Worm (Caenorhabditis elegans) whole organism, early embryonic: Measurements from ENCODE around the gene srj-21.
A peak's percentile ranks its signal among the peaks of the same experiment; 100 is the strongest.

Experiments
- B0310.2 ChIP-seq: sonication (generic microtip); optimal IDR thresholded peaks from 2 replicates; lab custom pipeline; 2016; ENCODE audit warnings: mild to moderate bottlenecking, missing genetic modification characterization, missing compliant biosample characterization
- F13C5.2 ChIP-seq: sonication (generic microtip); optimal IDR thresholded peaks from 2 replicates; lab custom pipeline; 2017; ENCODE audit warnings: mild to moderate bottlenecking, missing genetic modification characterization, inconsistent platforms, missing compliant biosample characterization
- aly-1 ChIP-seq: sonication (generic microtip); optimal IDR thresholded peaks from 2 replicates; lab custom pipeline; 2016; ENCODE audit warnings: missing genetic modification characterization, missing compliant biosample characterization
- ama-1 ChIP-seq: fragments of 150-350 bp; optimal IDR thresholded peaks from 2 replicates; lab custom pipeline; 2014
- ceh-13 ChIP-seq: fragments of 200-800 bp; sonication (Bioruptor generic); optimal IDR thresholded peaks from 2 replicates; lab custom pipeline; 2018; ENCODE audit warnings: mild to moderate bottlenecking, missing genetic modification characterization, missing compliant biosample characterization
- ceh-36 ChIP-seq: sonication (generic microtip); optimal IDR thresholded peaks from 2 replicates; lab custom pipeline; 2016; ENCODE audit warnings: missing genetic modification characterization, inconsistent platforms, missing compliant biosample characterization
- ets-7 ChIP-seq: sonication (generic microtip); optimal IDR thresholded peaks from 2 replicates; lab custom pipeline; 2016; ENCODE audit warnings: missing genotype, missing genetic modification characterization, missing compliant biosample characterization
- flt-1 ChIP-seq: fragments of 200-800 bp; sonication (Bioruptor generic); IDR thresholded peaks from 2 replicates; pipeline ENCODE4 v1.3.6; 2022; ENCODE audit warnings: missing genetic modification characterization, missing compliant biosample characterization
- hmbx-1 ChIP-seq: sonication (generic microtip); optimal IDR thresholded peaks from 2 replicates; lab custom pipeline; 2016; ENCODE audit warnings: mild to moderate bottlenecking, missing genetic modification characterization, missing compliant biosample characterization
- hmg-4 ChIP-seq: fragments of 200-800 bp; sonication (Bioruptor generic); optimal IDR thresholded peaks from 2 replicates; lab custom pipeline; 2018; ENCODE audit warnings: mild to moderate bottlenecking, missing genetic modification characterization, missing compliant biosample characterization
- hnd-1 ChIP-seq: sonication (generic microtip); optimal IDR thresholded peaks from 2 replicates; lab custom pipeline; 2016; ENCODE audit warnings: missing genetic modification characterization, missing compliant biosample characterization
- pes-1 ChIP-seq: fragments of 200-800 bp; sonication (Bioruptor generic); IDR thresholded peaks from 2 replicates; pipeline ENCODE4 v1.3.6; 2022; ENCODE audit warnings: missing genetic modification reagents, missing genetic modification characterization, missing compliant biosample characterization
- scrt-1 ChIP-seq: fragments of 200-800 bp; sonication (Bioruptor generic); IDR thresholded peaks from 2 replicates; pipeline ENCODE4 v1.3.6; 2022; ENCODE audit warnings: missing genetic modification characterization, missing compliant biosample characterization
- sea-1 ChIP-seq: fragments of 200-800 bp; sonication (Bioruptor generic); conservative IDR thresholded peaks from 2 replicates; pipeline ENCODE4 v1.3.6; 2022; ENCODE audit warnings: missing genetic modification characterization, missing compliant biosample characterization
- tbx-11 ChIP-seq: fragments of 200-800 bp; sonication (Bioruptor generic); IDR thresholded peaks from 2 replicates; pipeline ENCODE4 v1.3.6; 2022; ENCODE audit warnings: missing genetic modification characterization, missing compliant biosample characterization
- tbx-37 ChIP-seq: fragments of 200-800 bp; sonication (Bioruptor generic); conservative IDR thresholded peaks from 2 replicates; pipeline ENCODE4 v1.3.6; 2022; ENCODE audit warnings: missing genetic modification reagents, missing genetic modification characterization, missing compliant biosample characterization
- tra-4 ChIP-seq: sonication (generic microtip); optimal IDR thresholded peaks from 2 replicates; lab custom pipeline; 2017; ENCODE audit warnings: missing genetic modification characterization, missing compliant biosample characterization

Gene srj-21

ce11 chrV:10712608-10712900, 32.6 kb upstream of the srj-21 start:
- no peak for TF ChIP-seq hmg-4 (GFP tag; lab: Kevin White, UChicago)
- TF ChIP-seq pes-1 (GFP tag; lab: Robert Waterston, UW) = 0 out of 2 replicates have a peak, but pooled peaks have one; percentile 23

- TF ChIP-seq B0310.2 (tag; lab: Kevin White, UChicago) = no peak
- no peak for TF ChIP-seq sea-1 (GFP tag; lab: Robert Waterston, UW)
- no peak for TF ChIP-seq scrt-1 (GFP tag; lab: Robert Waterston, UW)
- TF ChIP-seq tbx-37 (GFP tag; lab: Robert Waterston, UW) = no peak
- no peak for TF ChIP-seq pes-1 (GFP tag; lab: Robert Waterston, UW)
- TF ChIP-seq hnd-1 = no peak
- no peak for TF ChIP-seq ceh-36 (tag; lab: Kevin White, UChicago)
- TF ChIP-seq aly-1 (tag; lab: Kevin White, UChicago) = no peak
- no peak for TF ChIP-seq ama-1
- TF ChIP-seq flt-1 (GFP tag; lab: Robert Waterston, UW) = no peak
- TF ChIP-seq tbx-11 = no peak
- TF ChIP-seq F13C5.2 (tag; lab: Kevin White, UChicago) = no peak
- TF ChIP-seq tra-4 = no peak
Measured at ce11 chrV:10713704-10714239, 31.4 kb upstream of the srj-21 start.

ce11 chrV:10714630-10715029, 30.5 kb upstream of the srj-21 start:
- TF ChIP-seq tbx-37 (GFP tag; lab: Robert Waterston, UW) (no peak), F13C5.2 (tag; lab: Kevin White, UChicago) (no peak), hmbx-1 (no peak), sea-1 (GFP tag; lab: Robert Waterston, UW) (no peak), tbx-11 (no peak), flt-1 (GFP tag; lab: Robert Waterston, UW) (no peak), ama-1 (no peak), ets-7 (tag; lab: Kevin White, UChicago) (no peak), hmg-4 (GFP tag; lab: Kevin White, UChicago) (no peak), ceh-13 (no peak), tra-4 (no peak), hnd-1 (no peak), aly-1 (tag; lab: Kevin White, UChicago) (no peak), pes-1 (GFP tag; lab: Robert Waterston, UW) (no peak)

- TF ChIP-seq hmg-4 (GFP tag; lab: Kevin White, UChicago) = peak; percentile 46
- TF ChIP-seq pes-1 (GFP tag; lab: Robert Waterston, UW) = no peak
- TF ChIP-seq F13C5.2 (tag; lab: Kevin White, UChicago) = peak; percentile 28
Measured at ce11 chrV:10715158-10716152, 29.7 kb upstream of the srj-21 start.

- 0 out of 2 replicates have a peak, but pooled peaks have one; percentile 39 for TF ChIP-seq pes-1 (GFP tag; lab: Robert Waterston, UW)
- TF ChIP-seq tra-4 = no peak
- no peak for TF ChIP-seq tbx-37 (GFP tag; lab: Robert Waterston, UW)
- peak; percentile 52 for TF ChIP-seq F13C5.2 (tag; lab: Kevin White, UChicago)
- peak; percentile 53 for TF ChIP-seq aly-1 (tag; lab: Kevin White, UChicago)
- no peak for TF ChIP-seq ama-1
- no peak for TF ChIP-seq ceh-36 (tag; lab: Kevin White, UChicago)
- TF ChIP-seq flt-1 (GFP tag; lab: Robert Waterston, UW) = no peak; the same call in 1 of the 2 replicates
- TF ChIP-seq hmbx-1 = no peak
- no peak for TF ChIP-seq scrt-1 (GFP tag; lab: Robert Waterston, UW)
Measured at ce11 chrV:10716865-10717713, 28.0 kb upstream of the srj-21 start.

- TF ChIP-seq tbx-11 (no peak), ets-7 (tag; lab: Kevin White, UChicago) (no peak), hnd-1 (no peak), ama-1 (no peak), pes-1 (GFP tag; lab: Robert Waterston, UW) (no peak), tbx-37 (GFP tag; lab: Robert Waterston, UW) (no peak), sea-1 (GFP tag; lab: Robert Waterston, UW) (no peak), B0310.2 (tag; lab: Kevin White, UChicago) (no peak), aly-1 (tag; lab: Kevin White, UChicago) (no peak), flt-1 (GFP tag; lab: Robert Waterston, UW) (no peak), hmg-4 (GFP tag; lab: Kevin White, UChicago) (no peak), ceh-13 (no peak)
Measured at ce11 chrV:10718037-10718436, 27.1 kb upstream of the srj-21 start.
